Fruit fly (Drosophila melanogaster): Measurements from ENCODE around the gene Theg.

The Theg gene

DNA sequence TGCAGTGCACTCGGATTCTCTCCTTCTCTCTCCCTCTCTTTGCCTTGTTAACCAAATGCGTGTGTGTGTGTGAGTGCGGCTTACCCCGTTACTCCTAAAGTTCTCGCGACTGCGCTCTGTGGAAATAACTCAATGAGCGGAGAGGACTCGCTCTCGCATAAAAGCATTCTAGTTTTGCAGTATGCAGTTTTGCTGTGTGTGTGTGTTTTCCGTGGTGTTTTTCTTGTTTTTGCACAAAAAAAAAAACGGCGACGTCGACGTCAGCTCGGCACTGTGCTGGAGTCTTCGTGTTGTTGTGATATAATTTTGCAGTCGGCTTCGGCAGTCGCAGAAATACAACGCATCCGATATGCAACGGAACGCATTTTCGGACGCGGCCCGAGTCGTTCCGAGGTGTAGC, 42.4 kb upstream of the Theg start:
- TF ChIP-seq tai (GFP tag; optimal IDR thresholded peaks at IDR 0.05) (no peak), CrebA (GFP tag; optimal IDR thresholded peaks at IDR 0.05; ENCODE audit: borderline replicate concordance) (no peak), jim (GFP tag; optimal IDR thresholded peaks at IDR 0.05) (no peak), brk (GFP tag; optimal IDR thresholded peaks at IDR 0.05) (no peak), h (GFP tag; optimal IDR thresholded peaks at IDR 0.05) (no peak), psq (GFP tag; optimal IDR thresholded peaks at IDR 0.05) (no peak), dsf (GFP tag; optimal IDR thresholded peaks at IDR 0.05; ENCODE audit: borderline replicate concordance) (no peak), foxo (GFP tag; optimal IDR thresholded peaks at IDR 0.05) (no peak), HLH106 (tag; optimal IDR thresholded peaks at IDR 0.05) (no peak), Rel (GFP tag; optimal IDR thresholded peaks at IDR 0.05) (no peak), Rel (tag; optimal IDR thresholded peaks at IDR 0.05) (no peak), Myc (optimal IDR thresholded peaks at IDR 0.05) (no peak), lola (GFP tag; optimal IDR thresholded peaks at IDR 0.05) (no peak), Dfd (GFP tag; optimal IDR thresholded peaks at IDR 0.05) (no peak), Jra (GFP tag; optimal IDR thresholded peaks at IDR 0.05) (no peak), sage (GFP tag; optimal IDR thresholded peaks at IDR 0.05) (no peak), woc (GFP tag; optimal IDR thresholded peaks at IDR 0.05) (no peak), Hnf4 (GFP tag; optimal IDR thresholded peaks at IDR 0.05) (no peak), dmrt93B (GFP tag; optimal IDR thresholded peaks at IDR 0.05) (no peak), br (GFP tag; optimal IDR thresholded peaks at IDR 0.05) (no peak), CG9705 (GFP tag; optimal IDR thresholded peaks at IDR 0.05) (no peak), Dif (GFP tag; optimal IDR thresholded peaks at IDR 0.05; ENCODE audit: partially characterized antibody) (peak; percentile 51), Abd-B (GFP tag; optimal IDR thresholded peaks at IDR 0.05) (no peak), Sp1 (GFP tag; optimal IDR thresholded peaks at IDR 0.05) (peak; percentile 17), CG32264 (GFP tag; optimal IDR thresholded peaks at IDR 0.05) (no peak), GATAd (GFP tag; optimal IDR thresholded peaks at IDR 0.05) (no peak), dl (GFP tag; optimal IDR thresholded peaks at IDR 0.05; ENCODE audit: insufficient read depth in 1 of 2, partially characterized antibody in 2 of 2) (peak in 1 of 2 experiments; percentile 25)

DNA sequence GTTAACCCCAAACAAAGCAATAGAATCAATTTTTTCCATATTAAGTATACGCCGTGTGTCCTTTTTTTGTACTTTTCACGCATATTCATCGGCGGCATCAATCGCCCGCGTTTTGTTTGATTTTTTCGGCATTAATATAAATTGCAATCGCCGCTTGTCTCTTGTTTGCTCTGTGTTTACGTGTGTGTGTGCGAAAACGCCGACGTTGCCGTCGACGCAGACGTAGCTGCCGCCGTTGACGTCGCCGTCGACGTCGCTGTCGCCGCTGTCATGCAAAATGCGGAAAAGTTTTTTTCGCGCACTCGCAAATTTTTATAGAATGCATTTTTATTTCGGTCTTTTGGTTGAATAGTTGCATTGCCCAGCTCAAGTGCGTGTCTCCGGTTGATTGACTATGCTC, 41.5 kb upstream of the Theg start:
- TF ChIP-seq Hnf4 (GFP tag; optimal IDR thresholded peaks at IDR 0.05): no peak
- TF ChIP-seq GATAd (GFP tag; optimal IDR thresholded peaks at IDR 0.05): no peak
- no peak for TF ChIP-seq Hr78 (GFP tag; optimal IDR thresholded peaks at IDR 0.05)
- no peak for TF ChIP-seq OdsH (GFP tag; optimal IDR thresholded peaks at IDR 0.05)
- TF ChIP-seq CG32264 (GFP tag; optimal IDR thresholded peaks at IDR 0.05): no peak
- no peak for TF ChIP-seq dmrt93B (GFP tag; optimal IDR thresholded peaks at IDR 0.05)
- no peak for TF ChIP-seq Hr83 (GFP tag; optimal IDR thresholded peaks at IDR 0.05; ENCODE audit: poor library complexity, severe bottlenecking)
- no peak for TF ChIP-seq dl (GFP tag; optimal IDR thresholded peaks at IDR 0.05; ENCODE audit: insufficient read depth in 1 of 2, partially characterized antibody in 2 of 2)
- TF ChIP-seq br (GFP tag; optimal IDR thresholded peaks at IDR 0.05): no peak
- no peak for TF ChIP-seq Dfd (GFP tag; optimal IDR thresholded peaks at IDR 0.05)
- TF ChIP-seq HLH106 (tag; optimal IDR thresholded peaks at IDR 0.05): no peak
- TF ChIP-seq tai (GFP tag; optimal IDR thresholded peaks at IDR 0.05): no peak
- TF ChIP-seq pan (optimal IDR thresholded peaks at IDR 0.05): no peak
- TF ChIP-seq usp (GFP tag; optimal IDR thresholded peaks at IDR 0.05): no peak
- TF ChIP-seq brk (GFP tag; optimal IDR thresholded peaks at IDR 0.05): no peak
- TF ChIP-seq psq (GFP tag; optimal IDR thresholded peaks at IDR 0.05): no peak
- TF ChIP-seq Sp1 (GFP tag; optimal IDR thresholded peaks at IDR 0.05): no peak
- no peak for TF ChIP-seq N (GFP tag; optimal IDR thresholded peaks at IDR 0.05)

DNA sequence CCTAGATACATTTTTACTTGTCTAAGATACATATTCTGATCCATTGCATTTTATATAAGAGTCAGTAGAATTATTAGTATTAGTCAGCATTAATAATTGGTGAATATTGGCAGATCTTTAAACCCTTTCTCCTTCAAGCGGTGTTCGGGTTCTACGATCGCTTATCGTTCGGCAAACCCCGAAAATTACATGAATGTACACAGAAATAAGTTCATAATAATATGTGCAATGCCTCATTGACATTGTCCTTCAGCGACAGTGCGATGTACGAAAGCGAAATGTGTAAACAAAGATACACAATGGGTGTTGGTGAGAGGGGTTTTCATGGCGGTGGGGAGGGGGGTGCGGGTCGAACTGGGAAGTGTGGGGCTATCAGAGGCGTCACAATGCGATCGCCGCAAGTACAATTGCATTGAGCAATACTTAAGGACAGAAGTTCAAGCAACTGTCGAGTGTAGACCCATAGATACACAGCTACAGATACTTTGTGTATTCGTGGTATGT, 38.1 kb upstream of the Theg start:
- TF ChIP-seq dl (GFP tag; optimal IDR thresholded peaks at IDR 0.05; ENCODE audit: insufficient read depth in 1 of 2, partially characterized antibody in 2 of 2) (no peak), CG9705 (GFP tag; optimal IDR thresholded peaks at IDR 0.05) (no peak), Jra (GFP tag; optimal IDR thresholded peaks at IDR 0.05) (no peak), psq (GFP tag; optimal IDR thresholded peaks at IDR 0.05) (peak; percentile 3)

DNA sequence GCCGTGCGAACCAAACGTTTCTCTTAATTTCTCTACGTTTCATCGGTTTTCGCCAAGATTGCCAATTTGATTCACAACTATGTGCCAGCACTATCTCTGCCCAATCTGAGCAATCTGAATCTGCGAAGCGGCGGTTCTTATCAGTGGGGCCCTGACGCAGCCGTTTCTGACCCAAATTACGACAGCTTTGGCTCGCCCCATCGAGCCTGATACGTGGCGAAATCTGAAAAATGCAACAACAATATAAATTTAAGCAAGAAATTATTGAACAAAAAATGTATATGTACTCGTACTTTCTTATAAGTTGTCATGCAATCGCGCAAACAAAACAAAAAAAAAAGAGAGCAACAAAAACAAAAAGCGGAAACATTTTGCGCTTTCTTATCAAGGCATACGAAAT, 37.5 kb upstream of the Theg start:
- TF ChIP-seq foxo (GFP tag; optimal IDR thresholded peaks at IDR 0.05) (peak in 1 of 2 experiments; percentile 8), Hr83 (GFP tag; optimal IDR thresholded peaks at IDR 0.05; ENCODE audit: poor library complexity, severe bottlenecking) (no peak), CrebA (GFP tag; optimal IDR thresholded peaks at IDR 0.05; ENCODE audit: borderline replicate concordance) (peak; percentile 30)
